Worm (Caenorhabditis elegans) whole organism, early embryonic: ENCODE results near the gene C35D10.5.

Experiments
- flt-1 ChIP-seq: fragments of 200-800 bp; sonication (Bioruptor generic); IDR thresholded peaks from 2 replicates; pipeline ENCODE4 v1.3.6; 2022; ENCODE audit warnings: missing genetic modification characterization, missing compliant biosample characterization
- scrt-1 ChIP-seq: fragments of 200-800 bp; sonication (Bioruptor generic); IDR thresholded peaks from 2 replicates; pipeline ENCODE4 v1.3.6; 2022; ENCODE audit warnings: missing genetic modification characterization, missing compliant biosample characterization
- tbx-37 ChIP-seq: fragments of 200-800 bp; sonication (Bioruptor generic); conservative IDR thresholded peaks from 2 replicates; pipeline ENCODE4 v1.3.6; 2022; ENCODE audit warnings: missing genetic modification reagents, missing genetic modification characterization, missing compliant biosample characterization

DNA sequence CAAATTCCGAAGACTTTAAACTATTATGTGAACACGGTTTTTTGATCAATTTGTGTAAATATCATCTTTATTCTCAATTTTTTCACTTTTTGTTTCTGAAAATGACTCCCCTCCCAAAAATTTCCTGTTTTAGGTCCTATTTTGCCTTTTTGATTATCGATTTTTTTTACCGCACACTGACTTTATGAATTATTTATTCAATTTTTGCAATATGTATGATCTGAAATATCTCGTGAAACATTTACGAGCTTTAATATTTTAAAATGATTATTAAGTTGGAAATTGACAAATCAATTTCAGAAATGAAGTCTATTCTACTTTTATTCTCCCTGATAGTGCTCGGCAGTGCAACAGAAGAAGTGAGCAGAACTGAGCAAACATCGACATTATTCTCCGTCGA is 17.3 kb downstream of the C35D10.5 start, which contains the start of gene C35D10.1:
- TF ChIP-seq scrt-1 (no peak), tbx-37 (GFP tag; lab: Robert Waterston, UW) (no peak), flt-1 (no peak)
